Worm (Caenorhabditis elegans) whole organism, midembryonic: ENCODE results near the gene K07D4.2.

Experiments used
- T22C8.4 ChIP-seq: fragments of 200-800 bp; sonication (Bioruptor generic); IDR thresholded peaks from 2 replicates; pipeline ENCODE4 v1.3.6; 2022; ENCODE audit warnings: missing genetic modification characterization, missing compliant biosample characterization
- cog-1 ChIP-seq: sonication (generic microtip); optimal IDR thresholded peaks from 2 replicates; lab custom pipeline; 2016; ENCODE audit warnings: missing genetic modification characterization, missing compliant biosample characterization
- flt-1 ChIP-seq: fragments of 200-800 bp; sonication (Bioruptor generic); IDR thresholded peaks from 2 replicates; pipeline ENCODE4 v1.3.6; 2022; ENCODE audit warnings: missing genetic modification characterization, missing compliant biosample characterization
- klf-2 ChIP-seq: fragments of 200-800 bp; sonication (Bioruptor generic); conservative IDR thresholded peaks from 2 replicates; pipeline ENCODE4 v1.3.6; 2022; ENCODE audit warnings: missing genetic modification reagents, missing genetic modification characterization, missing compliant biosample characterization
- med-1 ChIP-seq: sonication (generic microtip); optimal IDR thresholded peaks from 2 replicates; lab custom pipeline; 2017; ENCODE audit warnings: missing genetic modification characterization, mild to moderate bottlenecking, missing compliant biosample characterization, antibody characterized with exemption, missing genetic modification reagents; ENCODE audit not compliant: insufficient read depth
- ztf-23 ChIP-seq: fragments of 200-800 bp; sonication (Bioruptor generic); IDR thresholded peaks from 2 replicates; pipeline ENCODE4 v1.3.6; 2022; ENCODE audit warnings: missing genetic modification reagents, missing genetic modification characterization, missing compliant biosample characterization
- ztf-29 ChIP-seq: fragments of 200-800 bp; sonication (Bioruptor generic); IDR thresholded peaks from 2 replicates; pipeline ENCODE4 v1.3.6; 2022; ENCODE audit warnings: missing genetic modification reagents, missing genetic modification characterization, missing compliant biosample characterization

ce11 chrII:4068141-4068540, 22.8 kb upstream of the K07D4.2 start:
- TF ChIP-seq flt-1 (GFP tag; lab: Robert Waterston, UW) (no peak), med-1 (GFP tag; lab: Kevin White, UChicago) (no peak), T22C8.4 (GFP tag; lab: Robert Waterston, UW) (no peak), ztf-23 (GFP tag; lab: Robert Waterston, UW) (no peak), ztf-29 (GFP tag; lab: Robert Waterston, UW) (no peak), cog-1 (no peak), klf-2 (GFP tag; lab: Robert Waterston, UW) (no peak)
